Fruit fly (Drosophila melanogaster) whole organism, embryonic: ENCODE results near the gene NdufV3.

Source experiments
- Atf6 ChIP-seq: fragments of 200-800 bp; sonication (Bioruptor generic); IDR thresholded peaks from 2 replicates; pipeline ENCODE4 v1.3.6; 2022; ENCODE audit warnings: missing biosample characterization, missing genetic modification characterization
- CG11085 ChIP-seq: fragments of 200-800 bp; sonication (Bioruptor generic); IDR thresholded peaks from 2 replicates; pipeline ENCODE4 v1.3.6; 2022; ENCODE audit warnings: missing biosample characterization, missing genetic modification characterization
- CG11695 ChIP-seq: fragments of 200-800 bp; sonication (Bioruptor generic); IDR thresholded peaks from 3 replicates; pipeline ENCODE4 v1.3.6; 2022; ENCODE audit warnings: missing biosample characterization, missing genetic modification characterization
- CG1233 ChIP-seq: fragments of 200-800 bp; sonication (Bioruptor generic); optimal IDR thresholded peaks from 4 replicates; lab custom pipeline; 2018; ENCODE audit warnings: missing biosample characterization, mild to moderate bottlenecking, missing genetic modification characterization
- CG12942 ChIP-seq: fragments of 200-800 bp; sonication (Bioruptor generic); optimal IDR thresholded peaks from 3 replicates; lab custom pipeline; 2016; ENCODE audit warnings: missing biosample characterization, missing genetic modification characterization
- CG1603 ChIP-seq: fragments of 200-800 bp; sonication (Bioruptor generic); optimal IDR thresholded peaks from 2 replicates; lab custom pipeline; 2019; ENCODE audit warnings: missing biosample characterization, mild to moderate bottlenecking, missing genetic modification characterization, moderate library complexity
- CG16813 ChIP-seq: fragments of 200-800 bp; sonication (Bioruptor generic); IDR thresholded peaks from 3 replicates; pipeline ENCODE4 v1.3.6; 2022; ENCODE audit warnings: missing biosample characterization, missing genetic modification characterization; ENCODE audit not compliant: partially characterized antibody
- CG18619 ChIP-seq: fragments of 200-800 bp; sonication (Bioruptor generic); optimal IDR thresholded peaks from 3 replicates; lab custom pipeline; 2017; ENCODE audit warnings: missing biosample characterization, mild to moderate bottlenecking, missing genetic modification characterization
- CG2712 ChIP-seq: fragments of 200-800 bp; optimal IDR thresholded peaks from 3 replicates; lab custom pipeline; 2019; ENCODE audit warnings: missing biosample characterization, mild to moderate bottlenecking, missing genetic modification characterization, moderate library complexity
- CG2889 ChIP-seq: fragments of 200-800 bp; sonication (Bioruptor generic); IDR thresholded peaks from 3 replicates; pipeline ENCODE4 v1.3.6; 2022; ENCODE audit warnings: missing biosample characterization, missing genetic modification characterization
- CG32772 ChIP-seq: fragments of 200-800 bp; sonication (Bioruptor generic); IDR thresholded peaks from 2 replicates; pipeline ENCODE4 v1.3.6; 2022; ENCODE audit warnings: missing biosample characterization, missing genetic modification characterization
- CG4360 ChIP-seq: fragments of 200-800 bp; sonication (Bioruptor generic); IDR thresholded peaks from 2 replicates; pipeline ENCODE4 v1.3.6; 2022; ENCODE audit warnings: missing biosample characterization, missing genetic modification characterization
- CG6765 ChIP-seq: fragments of 200-800 bp; sonication (Bioruptor generic); optimal IDR thresholded peaks from 3 replicates; lab custom pipeline; 2017; ENCODE audit warnings: missing biosample characterization, mild to moderate bottlenecking, missing genetic modification characterization
- CG7372 ChIP-seq: fragments of 200-800 bp; sonication (Bioruptor generic); IDR thresholded peaks from 2 replicates; pipeline ENCODE4 v1.3.6; 2022; ENCODE audit warnings: missing biosample characterization, missing genetic modification characterization
- CG8089 ChIP-seq: fragments of 200-800 bp; sonication (Bioruptor generic); optimal IDR thresholded peaks from 3 replicates; lab custom pipeline; 2016; ENCODE audit warnings: missing biosample characterization, missing genetic modification characterization
- CG9215 ChIP-seq: fragments of 200-800 bp; sonication (Bioruptor generic); IDR thresholded peaks from 2 replicates; pipeline ENCODE4 v1.3.6; 2022; ENCODE audit warnings: missing biosample characterization, missing genetic modification characterization
- CG9437 ChIP-seq: fragments of 200-800 bp; sonication (Bioruptor generic); optimal IDR thresholded peaks from 2 replicates; lab custom pipeline; 2018; ENCODE audit warnings: missing biosample characterization, mild to moderate bottlenecking, missing genetic modification characterization
- CTCF ChIP-seq: fragments of 200-800 bp; sonication (Bioruptor generic); optimal IDR thresholded peaks from 2 replicates; lab custom pipeline; 2017; ENCODE audit warnings: missing biosample characterization, mild to moderate bottlenecking, missing genetic modification characterization, moderate library complexity
- Camta ChIP-seq: fragments of 200-800 bp; sonication (Bioruptor generic); optimal IDR thresholded peaks from 2 replicates; lab custom pipeline; 2016; ENCODE audit warnings: missing biosample characterization, missing genetic modification characterization
- Chrac-16 ChIP-seq: fragments of 200-800 bp; sonication (Bioruptor generic); optimal IDR thresholded peaks from 3 replicates; lab custom pipeline; 2016; ENCODE audit warnings: missing biosample characterization, missing genetic modification characterization
- Dip2 ChIP-seq: fragments of 200-800 bp; sonication (Bioruptor generic); IDR thresholded peaks from 2 replicates; pipeline ENCODE4 v1.3.6; 2022; ENCODE audit warnings: missing biosample characterization, missing genetic modification characterization
- HLH4C ChIP-seq: fragments of 200-800 bp; sonication (Bioruptor generic); IDR thresholded peaks from 3 replicates; pipeline ENCODE4 v1.3.6; 2022; ENCODE audit warnings: missing biosample characterization, missing genetic modification characterization; ENCODE audit not compliant: partially characterized antibody
- Jarid2 ChIP-seq: fragments of 200-800 bp; sonication (Bioruptor generic); optimal IDR thresholded peaks from 3 replicates; lab custom pipeline; 2017; ENCODE audit warnings: mild to moderate bottlenecking, missing biosample characterization, missing genetic modification reagents, missing genetic modification characterization
- Mad ChIP-seq: fragments of 200-800 bp; sonication (Bioruptor generic); optimal IDR thresholded peaks from 2 replicates; lab custom pipeline; 2016; ENCODE audit warnings: missing biosample characterization, missing genetic modification characterization
- Mrtf ChIP-seq: fragments of 200-800 bp; sonication (Bioruptor generic); IDR thresholded peaks from 3 replicates; pipeline ENCODE4 v1.3.6; 2022; ENCODE audit warnings: missing biosample characterization, missing genetic modification characterization
- NFAT ChIP-seq: fragments of 200-800 bp; sonication (Bioruptor generic); IDR thresholded peaks from 2 replicates; pipeline ENCODE4 v1.3.6; 2022; ENCODE audit warnings: missing biosample characterization, missing genetic modification characterization
- Oli ChIP-seq: fragments of 200-800 bp; sonication (Bioruptor generic); optimal IDR thresholded peaks from 2 replicates; lab custom pipeline; 2018; ENCODE audit warnings: missing biosample characterization, mild to moderate bottlenecking, missing genetic modification characterization, moderate library complexity
- Pdp1 ChIP-seq, 2 experiments: fragments of 200-800 bp; sonication (Bioruptor generic); optimal IDR thresholded peaks; 3 replicates each; lab custom pipeline; 2016; ENCODE audit warnings: missing biosample characterization in 2 of 2, missing genetic modification characterization in 2 of 2, mild to moderate bottlenecking in 1 of 2, moderate library complexity in 1 of 2
- Sin3A ChIP-seq: fragments of >200 bp; optimal IDR thresholded peaks from 2 replicates; lab custom pipeline; 2018
- Vsx1 ChIP-seq: fragments of 200-800 bp; sonication (Bioruptor generic); optimal IDR thresholded peaks from 2 replicates; lab custom pipeline; 2017; ENCODE audit warnings: missing biosample characterization, mild to moderate bottlenecking, missing genetic modification characterization, missing genetic modification reagents
- al ChIP-seq: fragments of 200-800 bp; sonication (Bioruptor generic); IDR thresholded peaks from 2 replicates; pipeline ENCODE4 v1.3.6; 2022; ENCODE audit warnings: missing biosample characterization, missing genetic modification characterization
- bowl ChIP-seq: fragments of 200-800 bp; sonication (Bioruptor generic); IDR thresholded peaks from 2 replicates; pipeline ENCODE4 v1.3.6; 2022; ENCODE audit warnings: missing biosample characterization, missing genetic modification characterization
- cg ChIP-seq: fragments of 200-800 bp; sonication (Bioruptor generic); optimal IDR thresholded peaks from 3 replicates; lab custom pipeline; 2019; ENCODE audit warnings: missing biosample characterization, mild to moderate bottlenecking, missing genetic modification characterization, moderate library complexity
- corto ChIP-seq: fragments of 200-800 bp; sonication (Bioruptor generic); optimal IDR thresholded peaks from 2 replicates; lab custom pipeline; 2016; ENCODE audit warnings: missing biosample characterization, mild to moderate bottlenecking, missing genetic modification characterization, moderate library complexity
- dan ChIP-seq: fragments of 200-800 bp; sonication (Bioruptor generic); IDR thresholded peaks from 2 replicates; pipeline ENCODE4 v1.3.6; 2022; ENCODE audit warnings: missing biosample characterization, missing genetic modification characterization
- dysf ChIP-seq: fragments of 200-800 bp; sonication (Bioruptor generic); IDR thresholded peaks from 3 replicates; pipeline ENCODE4 v1.3.6; 2022; ENCODE audit warnings: missing biosample characterization, missing genetic modification characterization
- esg ChIP-seq: fragments of 200-800 bp; sonication (Bioruptor generic); conservative IDR thresholded peaks from 2 replicates; pipeline ENCODE4 v1.3.6; 2022; ENCODE audit warnings: missing biosample characterization, missing genetic modification characterization
- gfzf ChIP-seq: fragments of 200-800 bp; sonication (Bioruptor generic); optimal IDR thresholded peaks from 2 replicates; lab custom pipeline; 2016; ENCODE audit warnings: missing biosample characterization, mild to moderate bottlenecking, missing genetic modification characterization, moderate library complexity
- jigr1 ChIP-seq: fragments of 200-800 bp; sonication (Bioruptor generic); IDR thresholded peaks from 3 replicates; pipeline ENCODE4 v1.3.6; 2022; ENCODE audit warnings: missing biosample characterization, missing genetic modification characterization
- mirr ChIP-seq: fragments of 200-800 bp; sonication (Bioruptor generic); optimal IDR thresholded peaks from 3 replicates; lab custom pipeline; 2018; ENCODE audit warnings: missing biosample characterization, mild to moderate bottlenecking, missing genetic modification characterization
- p53 ChIP-seq: fragments of 200-800 bp; sonication (Bioruptor generic); optimal IDR thresholded peaks from 2 replicates; lab custom pipeline; 2016; ENCODE audit warnings: missing biosample characterization, missing genetic modification characterization
- pfk ChIP-seq: fragments of 200-800 bp; sonication (Bioruptor generic); optimal IDR thresholded peaks from 2 replicates; lab custom pipeline; 2018; ENCODE audit warnings: missing biosample characterization, mild to moderate bottlenecking, missing genetic modification characterization, moderate library complexity
- pho ChIP-seq: fragments of 200-800 bp; sonication (Bioruptor generic); optimal IDR thresholded peaks from 2 replicates; lab custom pipeline; 2016; ENCODE audit warnings: missing biosample characterization, missing genetic modification characterization
- pzg ChIP-seq: fragments of 200-800 bp; sonication (Bioruptor generic); optimal IDR thresholded peaks from 3 replicates; lab custom pipeline; 2018; ENCODE audit warnings: missing biosample characterization, mild to moderate bottlenecking, missing genetic modification characterization, moderate library complexity
- rib ChIP-seq: fragments of 200-800 bp; sonication (Bioruptor generic); IDR thresholded peaks from 2 replicates; pipeline ENCODE4 v1.3.6; 2022; ENCODE audit warnings: missing biosample characterization, missing genetic modification characterization
- sd ChIP-seq: fragments of 200-800 bp; sonication (Bioruptor generic); optimal IDR thresholded peaks from 3 replicates; lab custom pipeline; 2018; ENCODE audit warnings: missing biosample characterization, mild to moderate bottlenecking, missing genetic modification characterization, moderate library complexity
- stc ChIP-seq: fragments of 200-800 bp; sonication (Bioruptor generic); IDR thresholded peaks from 2 replicates; pipeline ENCODE4 v1.3.6; 2022; ENCODE audit warnings: missing biosample characterization, missing genetic modification characterization
- sug ChIP-seq: fragments of 200-800 bp; optimal IDR thresholded peaks from 2 replicates; lab custom pipeline; 2019; ENCODE audit warnings: missing biosample characterization, mild to moderate bottlenecking, missing genetic modification characterization, moderate library complexity
- tap ChIP-seq: fragments of 200-800 bp; optimal IDR thresholded peaks from 3 replicates; lab custom pipeline; 2019; ENCODE audit warnings: missing biosample characterization, mild to moderate bottlenecking, missing genetic modification characterization, moderate library complexity
- vvl ChIP-seq: fragments of 200-800 bp; sonication (Bioruptor generic); IDR thresholded peaks from 2 replicates; pipeline ENCODE4 v1.3.6; 2022; ENCODE audit warnings: missing biosample characterization, missing genetic modification characterization
- wdn ChIP-seq: fragments of 200-800 bp; sonication (Bioruptor generic); IDR thresholded peaks from 2 replicates; pipeline ENCODE4 v1.3.6; 2022; ENCODE audit warnings: missing biosample characterization, missing genetic modification characterization

The NdufV3 gene

DNA sequence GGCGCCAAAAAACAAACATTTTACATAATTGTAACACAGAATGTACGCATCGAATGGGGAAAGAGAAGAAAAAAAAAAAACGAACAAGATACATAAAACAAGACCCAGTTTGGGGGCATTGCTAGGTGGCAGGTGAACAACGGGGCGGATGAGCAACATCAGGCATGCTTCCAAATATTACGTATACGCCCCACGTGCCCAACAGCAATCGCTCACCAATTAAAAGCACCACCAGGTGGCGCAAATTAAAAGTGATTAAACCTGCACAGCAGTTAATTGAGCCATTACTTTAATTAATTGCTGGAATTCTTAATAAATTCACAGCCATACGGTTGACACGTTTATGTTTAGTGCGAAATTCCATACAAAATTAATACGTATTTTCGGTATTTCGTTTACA is 35.7 kb downstream of the NdufV3 start:
- no peak for TF ChIP-seq CG1603
- TF ChIP-seq bowl (GFP tag; lab: Robert Waterston, UW), result no peak
- no peak for TF ChIP-seq corto (GFP tag; lab: Kevin White, UChicago)
- no peak for TF ChIP-seq CG16813 (GFP tag; lab: Robert Waterston, UW)
- TF ChIP-seq esg (GFP tag; lab: Robert Waterston, UW), result no peak
- TF ChIP-seq Camta, result no peak
- no peak for TF ChIP-seq sug (tag; lab: Kevin White, UChicago)
- no peak for TF ChIP-seq CG32772 (GFP tag; lab: Robert Waterston, UW)
- no peak for TF ChIP-seq vvl (GFP tag; lab: Robert Waterston, UW)
- TF ChIP-seq CG7372, result peak; percentile 90
- TF ChIP-seq Dip2 (GFP tag; lab: Robert Waterston, UW), result no peak
- TF ChIP-seq Pdp1 (GFP tag; optimal IDR thresholded peaks at IDR 0.05; lab: Kevin White, UChicago), result peak in 1 of 2 experiments; percentile 42
- no peak for TF ChIP-seq CG11085 (GFP tag; lab: Robert Waterston, UW)
- TF ChIP-seq CG8089 (GFP tag; lab: Kevin White, UChicago), result no peak
- TF ChIP-seq CG12942, result no peak
- TF ChIP-seq wdn (GFP tag; lab: Robert Waterston, UW), result no peak
- TF ChIP-seq Sin3A (lab: Kevin White, UChicago), result no peak
- TF ChIP-seq CG9437 (GFP tag; lab: Kevin White, UChicago), result no peak
- TF ChIP-seq dysf (GFP tag; lab: Robert Waterston, UW), result no peak
- no peak for TF ChIP-seq CG6765 (GFP tag; lab: Kevin White, UChicago)
- no peak for TF ChIP-seq Vsx1 (GFP tag; lab: Kevin White, UChicago)
- TF ChIP-seq mirr (GFP tag; lab: Kevin White, UChicago), result no peak
- no peak for TF ChIP-seq CG2889 (GFP tag; lab: Robert Waterston, UW)
- TF ChIP-seq sd (tag; lab: Kevin White, UChicago), result peak; percentile 45
- no peak for TF ChIP-seq HLH4C (GFP tag; lab: Robert Waterston, UW)
- TF ChIP-seq CG11695 (GFP tag; lab: Robert Waterston, UW), result no peak
- TF ChIP-seq CTCF (GFP tag; lab: Kevin White, UChicago), result peak; percentile 54
- TF ChIP-seq Mad (GFP tag; lab: Kevin White, UChicago), result no peak

DNA sequence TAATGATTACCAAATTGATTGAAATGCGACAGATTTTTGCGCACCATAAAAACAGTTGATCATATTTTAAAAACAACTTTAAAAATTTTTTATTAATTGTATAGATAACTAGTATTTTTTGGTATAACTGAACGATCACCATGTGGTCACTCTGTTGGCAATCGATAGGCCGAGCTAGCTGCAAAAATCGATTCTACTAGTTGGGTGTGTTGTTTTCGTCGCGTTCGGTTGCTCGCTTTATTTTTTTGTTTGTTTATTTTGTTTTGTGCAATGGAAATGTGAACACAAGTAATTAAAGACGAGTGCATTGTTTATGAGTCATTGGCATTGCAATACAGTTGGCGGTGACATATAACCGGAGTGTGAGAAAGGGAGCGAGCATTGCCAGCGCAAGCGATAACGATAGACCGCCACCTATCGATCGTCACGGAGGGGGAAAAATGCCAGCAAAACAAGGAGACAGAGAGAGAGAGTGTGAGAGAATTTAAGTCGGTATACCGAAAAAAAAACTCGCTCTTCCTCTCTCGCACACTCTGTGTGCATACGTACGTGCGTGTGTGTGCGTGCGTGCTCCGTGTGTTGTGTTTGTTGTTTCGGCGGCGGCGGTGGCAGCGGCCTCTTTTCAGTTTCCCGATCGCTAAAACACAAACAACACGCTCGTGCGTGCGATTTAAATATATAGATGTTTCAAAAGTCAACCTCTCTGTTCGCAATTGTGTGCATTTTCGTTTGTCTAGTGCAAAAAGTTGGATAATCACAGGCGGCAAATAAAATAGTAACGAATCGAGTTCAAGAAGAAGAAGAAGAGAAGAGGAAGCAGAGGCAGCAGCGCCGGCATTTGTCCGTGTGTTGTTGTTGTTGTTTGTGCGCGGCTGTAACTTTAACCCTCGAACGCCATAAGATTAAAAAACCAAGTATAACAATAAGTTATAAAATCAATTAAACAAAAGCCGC is 40.0 kb downstream of the NdufV3 start:
- TF ChIP-seq pho (GFP tag; lab: Kevin White, UChicago) (no peak), NFAT (no peak), CG4360 (GFP tag; lab: Robert Waterston, UW) (peak; percentile 94), gfzf (GFP tag; lab: Kevin White, UChicago) (peak; percentile 66), pfk (GFP tag; lab: Kevin White, UChicago) (no peak), pzg (GFP tag; lab: Kevin White, UChicago) (peak; percentile 36), tap (tag; lab: Kevin White, UChicago) (no peak), stc (GFP tag; lab: Robert Waterston, UW) (peak; percentile 60; the same call in 1 of the 2 replicates), CG18619 (GFP tag; lab: Kevin White, UChicago) (no peak), Chrac-16 (GFP tag; lab: Kevin White, UChicago) (no peak), rib (GFP tag; lab: Robert Waterston, UW) (peak; percentile 29; the same call in 1 of the 2 replicates), p53 (GFP tag; lab: Kevin White, UChicago) (no peak), Atf6 (GFP tag; lab: Robert Waterston, UW) (no peak), dan (GFP tag; lab: Robert Waterston, UW) (no peak), cg (GFP tag; lab: Kevin White, UChicago) (peak; percentile 90), Mrtf (no peak), Oli (no peak), al (GFP tag; lab: Robert Waterston, UW) (no peak), jigr1 (GFP tag; lab: Robert Waterston, UW) (no peak), Jarid2 (GFP tag; lab: Kevin White, UChicago) (peak; percentile 58), CG9215 (GFP tag; lab: Robert Waterston, UW) (no peak), CG1233 (no peak), CG2712 (tag; lab: Kevin White, UChicago) (no peak)
